Worm (Caenorhabditis elegans): ENCODE results near the gene F02C12.2.

ce11 chrX:13353530-13353929 is 45.6 kb downstream of the F02C12.2 start:
- TF ChIP-seq bed-3 (GFP tag; optimal IDR thresholded peaks at IDR 0.05) (no peak), lin-32 (GFP tag; optimal IDR thresholded peaks at IDR 0.05) (no peak), lsy-2 (tag; optimal IDR thresholded peaks at IDR 0.05) (no peak), nhr-28 (tag; optimal IDR thresholded peaks at IDR 0.05) (no peak), M03D4.4 (tag; optimal IDR thresholded peaks at IDR 0.05) (no peak), nhr-76 (tag; optimal IDR thresholded peaks at IDR 0.05) (no peak), elt-3 (tag; optimal IDR thresholded peaks at IDR 0.05) (no peak), ces-1 (GFP tag; optimal IDR thresholded peaks at IDR 0.05) (no peak), unc-62 (GFP tag; optimal IDR thresholded peaks at IDR 0.05) (no peak), nhr-237 (tag; optimal IDR thresholded peaks at IDR 0.05) (no peak), pha-4 (tag; optimal IDR thresholded peaks at IDR 0.05) (peak; percentile 18), mep-1 (tag; optimal IDR thresholded peaks at IDR 0.05) (no peak), nhr-12 (tag; optimal IDR thresholded peaks at IDR 0.05) (no peak), elt-1 (tag; optimal IDR thresholded peaks at IDR 0.05; ENCODE audit: borderline replicate concordance, insufficient read depth) (no peak)
